Worm (Caenorhabditis elegans): ENCODE results near the gene F25B5.6.

F25B5.6 gene

DNA sequence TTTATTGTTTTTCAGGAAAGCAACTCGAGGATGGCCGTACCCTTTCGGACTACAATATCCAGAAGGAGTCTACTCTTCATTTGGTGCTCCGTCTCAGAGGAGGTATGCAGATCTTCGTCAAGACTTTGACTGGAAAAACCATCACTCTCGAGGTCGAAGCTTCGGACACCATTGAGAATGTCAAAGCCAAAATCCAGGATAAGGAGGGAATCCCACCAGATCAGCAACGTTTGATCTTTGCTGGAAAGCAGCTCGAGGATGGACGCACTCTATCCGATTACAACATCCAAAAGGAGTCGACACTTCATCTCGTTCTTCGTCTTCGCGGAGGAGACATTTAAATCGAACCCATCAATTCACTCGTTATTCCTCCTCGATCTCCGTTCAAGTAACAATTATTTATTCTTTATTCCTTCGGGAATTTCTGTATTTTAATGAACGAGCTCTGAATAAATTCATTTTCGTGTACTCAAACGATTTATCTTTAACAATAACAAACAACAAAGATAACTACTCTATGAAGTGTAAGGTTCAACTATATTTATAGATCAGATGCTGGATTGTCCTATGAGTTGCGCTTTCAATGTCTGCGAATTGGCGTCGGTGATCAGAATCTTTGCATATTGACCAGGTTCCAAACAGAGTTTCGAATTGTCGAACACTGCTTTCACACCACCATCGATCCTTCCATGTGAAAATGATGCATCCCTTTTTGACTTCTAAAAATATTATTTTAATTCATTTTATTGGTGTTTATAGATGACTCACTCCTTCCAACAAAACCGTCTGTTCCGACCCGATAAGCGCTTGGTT lies 5.0 kb downstream of the F25B5.6 start (continued):
- TF ChIP-seq ceh-88 (GFP tag; IDR thresholded peaks at IDR 0.05) (no peak), Y116A8C.19 (tag; optimal IDR thresholded peaks at IDR 0.05; ENCODE audit: borderline replicate concordance) (no peak), mef-2 (tag; optimal IDR thresholded peaks at IDR 0.05) (no peak), F16B12.6 (tag; optimal IDR thresholded peaks at IDR 0.05) (no peak), lin-15B (tag; optimal IDR thresholded peaks at IDR 0.05) (no peak), ceh-8 (GFP tag; optimal IDR thresholded peaks at IDR 0.05) (no peak), nhr-47 (tag; optimal IDR thresholded peaks at IDR 0.05) (peak; percentile 58), lin-39 (tag; optimal IDR thresholded peaks at IDR 0.05) (no peak), ztf-11 (tag; optimal IDR thresholded peaks at IDR 0.05) (peak in 1 of 2 experiments; percentile 19), swsn-7 (tag; optimal IDR thresholded peaks at IDR 0.05) (no peak), elt-2 (tag; optimal IDR thresholded peaks at IDR 0.05) (peak; percentile 39), sptf-1 (tag; optimal IDR thresholded peaks at IDR 0.05) (no peak), jun-1 (tag; optimal IDR thresholded peaks at IDR 0.05) (no peak), blmp-1 (tag; optimal IDR thresholded peaks at IDR 0.05) (no peak), egl-13 (tag; optimal IDR thresholded peaks at IDR 0.05) (no peak), zip-4 (GFP tag; optimal IDR thresholded peaks at IDR 0.05) (no peak), hlh-17 (GFP tag; optimal IDR thresholded peaks at IDR 0.05; ENCODE audit: borderline replicate concordance) (no peak), nhr-90 (tag; optimal IDR thresholded peaks at IDR 0.05; ENCODE audit: poor library complexity) (peak; percentile 68), mep-1 (tag; optimal IDR thresholded peaks at IDR 0.05) (no peak), ceh-90 (tag; optimal IDR thresholded peaks at IDR 0.05) (no peak), lsy-2 (tag; optimal IDR thresholded peaks at IDR 0.05) (peak in 1 of 2 experiments; percentile 18), mdl-1 (tag; optimal IDR thresholded peaks at IDR 0.05) (no peak), mab-9 (GFP tag; IDR thresholded peaks at IDR 0.05) (no peak), fkh-10 (GFP tag; optimal IDR thresholded peaks at IDR 0.05) (no peak), zag-1 (tag; optimal IDR thresholded peaks at IDR 0.05) (no peak), nhr-77 (tag; optimal IDR thresholded peaks at IDR 0.05) (no peak), ces-1 (GFP tag; optimal IDR thresholded peaks at IDR 0.05) (no peak), pax-3 (tag; optimal IDR thresholded peaks at IDR 0.05) (no peak), grh-1 (GFP tag; IDR thresholded peaks at IDR 0.05) (peak; percentile 35; the same call in 1 of the 2 replicates), ets-5 (GFP tag; IDR thresholded peaks at IDR 0.05) (no peak), aly-2 (tag; optimal IDR thresholded peaks at IDR 0.05) (peak; percentile 98), fkh-8 (tag; optimal IDR thresholded peaks at IDR 0.05) (no peak), unc-130 (tag; optimal IDR thresholded peaks at IDR 0.05) (no peak), lir-3 (tag; optimal IDR thresholded peaks at IDR 0.05; ENCODE audit: poor library complexity) (peak; percentile 57), lin-13 (GFP tag; optimal IDR thresholded peaks at IDR 0.05) (no peak), nhr-20 (tag; optimal IDR thresholded peaks at IDR 0.05) (peak; percentile 40), alr-1 (tag; optimal IDR thresholded peaks at IDR 0.05; ENCODE audit: borderline replicate concordance) (no peak), aha-1 (tag; optimal IDR thresholded peaks at IDR 0.05) (no peak), pag-3 (tag; optimal IDR thresholded peaks at IDR 0.05; ENCODE audit: borderline replicate concordance, insufficient read depth) (no peak), ztf-4 (tag; optimal IDR thresholded peaks at IDR 0.05) (peak; percentile 22), efl-3 (GFP tag; optimal IDR thresholded peaks at IDR 0.05) (no peak), nhr-19 (GFP tag; conservative IDR thresholded peaks at IDR 0.05) (no peak), C04F5.9 (tag; optimal IDR thresholded peaks at IDR 0.05) (no peak), pqm-1 (tag; optimal IDR thresholded peaks at IDR 0.05) (no peak), sox-4 (tag; optimal IDR thresholded peaks at IDR 0.05) (no peak), dpl-1 (GFP tag; optimal IDR thresholded peaks at IDR 0.05) (no peak), snu-23 (GFP tag; optimal IDR thresholded peaks at IDR 0.05) (peak; percentile 27), elt-3 (tag; optimal IDR thresholded peaks at IDR 0.05) (no peak), rnt-1 (tag; optimal IDR thresholded peaks at IDR 0.05) (no peak), C34B4.2 (tag; optimal IDR thresholded peaks at IDR 0.05) (no peak)
